Fruit fly (Drosophila melanogaster) whole organism, wandering third instar larva: ENCODE measurements around the gene Papss.

Experiments
- CG9705 ChIP-seq: fragments of 200-800 bp; sonication (Bioruptor generic); optimal IDR thresholded peaks from 2 replicates; lab custom pipeline; 2018; ENCODE audit warnings: missing biosample characterization, mild to moderate bottlenecking, missing genetic modification characterization
- Dfd ChIP-seq: fragments of >200 bp; optimal IDR thresholded peaks from 2 replicates; lab custom pipeline; 2017; ENCODE audit warnings: missing biosample characterization, missing genetic modification characterization
- GATAd ChIP-seq: sonication (Bioruptor generic); optimal IDR thresholded peaks from 2 replicates; lab custom pipeline; 2016; ENCODE audit warnings: missing biosample characterization, missing genetic modification characterization
- Hr78 ChIP-seq: fragments of >200 bp; optimal IDR thresholded peaks from 2 replicates; lab custom pipeline; 2017; ENCODE audit warnings: missing biosample characterization, missing genetic modification characterization
- Jra ChIP-seq: sonication (Bioruptor generic); optimal IDR thresholded peaks from 2 replicates; lab custom pipeline; 2016; ENCODE audit warnings: missing biosample characterization, missing genetic modification characterization
- Mio ChIP-seq: sonication (Bioruptor generic); optimal IDR thresholded peaks from 2 replicates; lab custom pipeline; 2016; ENCODE audit warnings: missing biosample characterization, missing genetic modification characterization
- fru ChIP-seq: fragments of 200-800 bp; sonication (Bioruptor generic); optimal IDR thresholded peaks from 3 replicates; lab custom pipeline; 2016; ENCODE audit warnings: missing biosample characterization, mild to moderate bottlenecking, missing genetic modification characterization
- h ChIP-seq: fragments of 200-800 bp; sonication (Bioruptor generic); optimal IDR thresholded peaks from 3 replicates; lab custom pipeline; 2016; ENCODE audit warnings: missing biosample characterization, mild to moderate bottlenecking, missing genetic modification characterization
- pan ChIP-seq: fragments of >200 bp; optimal IDR thresholded peaks from 2 replicates; lab custom pipeline; 2017
- psq ChIP-seq: fragments of 200-800 bp; sonication (Bioruptor generic); optimal IDR thresholded peaks from 3 replicates; lab custom pipeline; 2017; ENCODE audit warnings: missing biosample characterization, mild to moderate bottlenecking, missing genetic modification characterization, moderate library complexity
- sv ChIP-seq: fragments of 200-800 bp; sonication (Bioruptor generic); optimal IDR thresholded peaks from 3 replicates; lab custom pipeline; 2016; ENCODE audit warnings: missing biosample characterization, missing genetic modification characterization

DNA sequence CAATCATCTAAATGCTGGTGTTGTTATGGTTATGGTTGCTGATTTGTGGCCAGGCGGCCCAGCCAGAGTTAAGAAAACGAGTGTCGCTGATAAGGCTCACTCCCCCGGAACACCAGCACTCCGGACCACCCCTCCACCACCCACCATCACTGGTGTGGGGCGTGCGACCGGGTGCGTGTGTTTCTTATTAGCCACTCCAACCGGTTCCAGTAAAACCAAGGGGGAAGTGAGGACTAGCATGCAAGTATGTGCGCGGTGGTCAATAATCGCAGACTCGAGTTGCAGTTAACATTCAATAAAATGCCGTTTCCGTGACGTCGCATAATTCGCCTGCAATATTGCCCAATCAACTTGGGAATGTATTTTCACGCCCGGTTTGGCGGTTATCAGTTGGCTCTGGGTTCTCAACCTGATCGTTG, 27.4 kb downstream of the Papss start:
- TF ChIP-seq Mio (GFP tag; lab: Kevin White, UChicago) (no peak), Dfd (GFP tag; lab: Kevin White, UChicago) (no peak), Hr78 (no peak), Jra (no peak), h (GFP tag; lab: Kevin White, UChicago) (peak; percentile 88), pan (lab: Kevin White, UChicago) (no peak), GATAd (GFP tag; lab: Kevin White, UChicago) (no peak), sv (GFP tag; lab: Kevin White, UChicago) (no peak), fru (no peak), CG9705 (GFP tag; lab: Kevin White, UChicago) (no peak), psq (GFP tag; lab: Kevin White, UChicago) (peak; percentile 29)
